Fruit fly (Drosophila melanogaster): ENCODE measurements around the gene lama.

- TF ChIP-seq psq (optimal IDR thresholded peaks at IDR 0.05) (no peak), Myc (optimal IDR thresholded peaks at IDR 0.05) (no peak), insv (optimal IDR thresholded peaks at IDR 0.05) (no peak), Sin3A (optimal IDR thresholded peaks at IDR 0.05) (no peak), h (optimal IDR thresholded peaks at IDR 0.05) (no peak)
Observed at dm6 chr3L:5348987-5349386, 6.7 kb downstream of the lama start.

Data from Kc167 (cell line).